Worm (Caenorhabditis elegans) whole organism, L2 larva: ENCODE results near the gene F13D12.5.

Experiments
- blmp-1 ChIP-seq: sonication (generic microtip); optimal IDR thresholded peaks from 2 replicates; lab custom pipeline; 2017; ENCODE audit warnings: missing genetic modification characterization, mild to moderate bottlenecking, missing compliant biosample characterization, antibody characterized with exemption, moderate library complexity; ENCODE audit not compliant: insufficient read depth
- unc-62 ChIP-seq: fragments of 150-350 bp; optimal IDR thresholded peaks from 2 replicates; lab custom pipeline; 2014; ENCODE audit warnings: missing biosample characterization, missing genetic modification reagents, missing genetic modification characterization
- zag-1 ChIP-seq: fragments of 150-350 bp; optimal IDR thresholded peaks from 2 replicates; lab custom pipeline; 2014; ENCODE audit warnings: missing biosample characterization, missing genetic modification characterization

ce11 chrII:11777893-11778480 lies 51.4 kb downstream of the F13D12.5 start, which contains the start of the genes patr-1 and dna-2:
- TF ChIP-seq blmp-1 (tag; lab: Kevin White, UChicago) (no peak), unc-62 (no peak), zag-1 (tag; lab: Kevin White, UChicago) (no peak)
